Fruit fly (Drosophila melanogaster) whole organism, embryonic: ENCODE measurements around the gene Nulp1.

ENCODE experiments used
- Ada2b ChIP-seq: fragments of 200-800 bp; sonication (Bioruptor generic); IDR thresholded peaks from 2 replicates; pipeline ENCODE4 v1.3.6; 2022; ENCODE audit warnings: missing biosample characterization, missing genetic modification characterization
- CG10274 ChIP-seq: fragments of 200-800 bp; sonication (Bioruptor generic); optimal IDR thresholded peaks from 3 replicates; lab custom pipeline; 2017; ENCODE audit warnings: missing biosample characterization, mild to moderate bottlenecking, missing genetic modification characterization
- CG10366 ChIP-seq: fragments of 200-800 bp; sonication (Bioruptor generic); IDR thresholded peaks from 2 replicates; pipeline ENCODE4 v1.3.6; 2022; ENCODE audit warnings: missing biosample characterization, missing genetic modification characterization
- CG12104 ChIP-seq: fragments of 200-800 bp; sonication (Bioruptor generic); optimal IDR thresholded peaks from 3 replicates; lab custom pipeline; 2016; ENCODE audit warnings: missing biosample characterization, missing genetic modification characterization
- CG13123 ChIP-seq: fragments of 200-800 bp; sonication (Bioruptor generic); optimal IDR thresholded peaks from 2 replicates; lab custom pipeline; 2016; ENCODE audit warnings: missing biosample characterization, missing genetic modification characterization
- CG1647 ChIP-seq: fragments of 200-800 bp; sonication (Bioruptor generic); optimal IDR thresholded peaks from 3 replicates; lab custom pipeline; 2016; ENCODE audit warnings: missing biosample characterization, missing genetic modification characterization
- CG16813 ChIP-seq: fragments of 200-800 bp; sonication (Bioruptor generic); IDR thresholded peaks from 3 replicates; pipeline ENCODE4 v1.3.6; 2022; ENCODE audit warnings: missing biosample characterization, missing genetic modification characterization; ENCODE audit not compliant: partially characterized antibody
- CG17186 ChIP-seq: fragments of 200-800 bp; sonication (Bioruptor generic); optimal IDR thresholded peaks from 3 replicates; lab custom pipeline; 2017; ENCODE audit warnings: missing biosample characterization, missing genetic modification reagents, missing genetic modification characterization
- CG17361 ChIP-seq: fragments of 200-800 bp; sonication (Bioruptor generic); IDR thresholded peaks from 3 replicates; pipeline ENCODE4 v1.3.6; 2022; ENCODE audit warnings: missing biosample characterization, missing genetic modification characterization
- CG2678 ChIP-seq: fragments of 200-800 bp; sonication (Bioruptor generic); optimal IDR thresholded peaks from 3 replicates; lab custom pipeline; 2019; ENCODE audit warnings: missing biosample characterization, mild to moderate bottlenecking, missing genetic modification characterization, moderate library complexity
- CG3163 ChIP-seq: fragments of 200-800 bp; sonication (Bioruptor generic); optimal IDR thresholded peaks from 3 replicates; lab custom pipeline; 2016; ENCODE audit warnings: missing biosample characterization, missing genetic modification characterization
- CG32767 ChIP-seq: fragments of 200-800 bp; sonication (Bioruptor generic); IDR thresholded peaks from 2 replicates; pipeline ENCODE4 v1.3.6; 2022; ENCODE audit warnings: missing biosample characterization, missing genetic modification characterization
- CG33557 ChIP-seq: fragments of 200-800 bp; sonication (Bioruptor generic); optimal IDR thresholded peaks from 2 replicates; lab custom pipeline; 2019; ENCODE audit warnings: missing biosample characterization, mild to moderate bottlenecking, missing genetic modification characterization, moderate library complexity
- CG34422 ChIP-seq: fragments of 200-800 bp; sonication (Bioruptor generic); IDR thresholded peaks from 3 replicates; pipeline ENCODE4 v1.3.6; 2022; ENCODE audit warnings: missing biosample characterization, missing genetic modification characterization
- CG5953 ChIP-seq: fragments of 200-800 bp; sonication (Bioruptor generic); IDR thresholded peaks from 2 replicates; pipeline ENCODE4 v1.3.6; 2022; ENCODE audit warnings: missing biosample characterization, missing genetic modification characterization
- CG6272 ChIP-seq: fragments of 200-800 bp; sonication (Bioruptor generic); IDR thresholded peaks from 2 replicates; pipeline ENCODE4 v1.3.6; 2022; ENCODE audit warnings: missing biosample characterization, missing genetic modification characterization
- Deaf1 ChIP-seq: fragments of 200-800 bp; optimal IDR thresholded peaks from 3 replicates; lab custom pipeline; 2019; ENCODE audit warnings: missing biosample characterization, mild to moderate bottlenecking, missing genetic modification characterization, moderate library complexity
- Dip3 ChIP-seq: fragments of 200-800 bp; sonication (Bioruptor generic); optimal IDR thresholded peaks from 3 replicates; lab custom pipeline; 2016; ENCODE audit warnings: missing biosample characterization, missing genetic modification characterization
- Fer2 ChIP-seq: fragments of 200-800 bp; sonication (Bioruptor generic); optimal IDR thresholded peaks from 2 replicates; lab custom pipeline; 2018; ENCODE audit warnings: missing biosample characterization, mild to moderate bottlenecking, missing genetic modification characterization, moderate library complexity
- Gug ChIP-seq: fragments of 200-800 bp; sonication (Bioruptor generic); IDR thresholded peaks from 4 replicates; pipeline ENCODE4 v1.3.6; 2022; ENCODE audit warnings: missing biosample characterization, missing genetic modification characterization
- HLH3B ChIP-seq: fragments of 200-800 bp; sonication (Bioruptor generic); IDR thresholded peaks from 2 replicates; pipeline ENCODE4 v1.3.6; 2022; ENCODE audit warnings: missing biosample characterization, missing genetic modification characterization
- HmgD ChIP-seq: fragments of 200-800 bp; sonication (Bioruptor generic); optimal IDR thresholded peaks from 3 replicates; lab custom pipeline; 2016; ENCODE audit warnings: missing biosample characterization, missing genetic modification characterization
- Hmx ChIP-seq: fragments of 200-800 bp; sonication (Bioruptor generic); optimal IDR thresholded peaks from 2 replicates; lab custom pipeline; 2016; ENCODE audit warnings: missing biosample characterization, missing genetic modification characterization
- Hr78 ChIP-seq, 2 experiments: fragments of 200-800 bp in 1 of 2; fragments of >200 bp in 1 of 2; sonication (Bioruptor generic) in 1 of 2; optimal IDR thresholded peaks; 2 replicates each; lab custom pipeline; 2017 to 2019; ENCODE audit warnings: missing biosample characterization in 2 of 2, missing genetic modification characterization in 2 of 2, mild to moderate bottlenecking in 1 of 2, moderate library complexity in 1 of 2
- Optix ChIP-seq: fragments of 200-800 bp; sonication (Bioruptor generic); IDR thresholded peaks from 3 replicates; pipeline ENCODE4 v1.3.6; 2022; ENCODE audit warnings: missing biosample characterization, missing genetic modification characterization
- PHDP ChIP-seq: fragments of 200-800 bp; sonication (Bioruptor generic); optimal IDR thresholded peaks from 3 replicates; lab custom pipeline; 2018; ENCODE audit warnings: missing biosample characterization, mild to moderate bottlenecking, missing genetic modification characterization, moderate library complexity
- Rfx ChIP-seq: fragments of 200-800 bp; sonication (Bioruptor generic); IDR thresholded peaks from 2 replicates; pipeline ENCODE4 v1.3.6; 2022; ENCODE audit warnings: missing biosample characterization, missing genetic modification characterization
- Side ChIP-seq: fragments of 200-800 bp; sonication (Bioruptor generic); optimal IDR thresholded peaks from 2 replicates; lab custom pipeline; 2016; ENCODE audit warnings: missing biosample characterization, missing genetic modification characterization
- Usf ChIP-seq: fragments of 200-800 bp; sonication (Bioruptor generic); optimal IDR thresholded peaks from 2 replicates; lab custom pipeline; 2017; ENCODE audit warnings: missing genotype, missing biosample characterization, missing genetic modification characterization
- az2 ChIP-seq: fragments of 200-800 bp; sonication (Bioruptor generic); optimal IDR thresholded peaks from 3 replicates; lab custom pipeline; 2016; ENCODE audit warnings: missing biosample characterization, missing genetic modification characterization
- crc ChIP-seq: fragments of 200-800 bp; sonication (Bioruptor generic); optimal IDR thresholded peaks from 2 replicates; lab custom pipeline; 2016; ENCODE audit warnings: missing biosample characterization, missing genetic modification characterization
- croc ChIP-seq: fragments of 200-800 bp; sonication (Bioruptor generic); conservative IDR thresholded peaks from 3 replicates; pipeline ENCODE4 v1.3.6; 2022; ENCODE audit warnings: missing biosample characterization, missing genetic modification characterization
- cwo ChIP-seq: fragments of 200-800 bp; sonication (Bioruptor generic); optimal IDR thresholded peaks from 3 replicates; lab custom pipeline; 2017; ENCODE audit warnings: missing biosample characterization, missing genetic modification characterization, mild to moderate bottlenecking, moderate library complexity, missing genetic modification reagents
- disco-r ChIP-seq: fragments of 200-800 bp; sonication (Bioruptor generic); optimal IDR thresholded peaks from 2 replicates; lab custom pipeline; 2016; ENCODE audit warnings: missing biosample characterization, missing genetic modification characterization
- en ChIP-seq: fragments of 200-800 bp; sonication (Bioruptor generic); optimal IDR thresholded peaks from 2 replicates; lab custom pipeline; 2016; ENCODE audit warnings: missing biosample characterization, missing genetic modification characterization
- esg ChIP-seq: fragments of 200-800 bp; sonication (Bioruptor generic); conservative IDR thresholded peaks from 2 replicates; pipeline ENCODE4 v1.3.6; 2022; ENCODE audit warnings: missing biosample characterization, missing genetic modification characterization
- fd3F ChIP-seq: fragments of 200-800 bp; sonication (Bioruptor generic); optimal IDR thresholded peaks from 2 replicates; lab custom pipeline; 2018; ENCODE audit warnings: missing biosample characterization, mild to moderate bottlenecking, missing genetic modification characterization, moderate library complexity
- fd96Cb ChIP-seq: fragments of 200-800 bp; sonication (Bioruptor generic); optimal IDR thresholded peaks from 2 replicates; lab custom pipeline; 2018; ENCODE audit warnings: missing biosample characterization, mild to moderate bottlenecking, missing genetic modification characterization, moderate library complexity
- ftz-f1 ChIP-seq: fragments of 200-800 bp; sonication (Bioruptor generic); optimal IDR thresholded peaks from 2 replicates; lab custom pipeline; 2016; ENCODE audit warnings: missing biosample characterization, missing genetic modification characterization
- gro ChIP-seq: fragments of 200-800 bp; sonication (Bioruptor generic); optimal IDR thresholded peaks from 2 replicates; lab custom pipeline; 2016; ENCODE audit warnings: missing biosample characterization, missing genetic modification characterization
- ham ChIP-seq: fragments of 200-800 bp; sonication (Bioruptor generic); IDR thresholded peaks from 2 replicates; pipeline ENCODE4 v1.3.6; 2022; ENCODE audit warnings: missing biosample characterization, missing genetic modification characterization
- lbe ChIP-seq: fragments of 200-800 bp; sonication (Bioruptor generic); optimal IDR thresholded peaks from 2 replicates; lab custom pipeline; 2016; ENCODE audit warnings: missing biosample characterization, mild to moderate bottlenecking, missing genetic modification characterization
- luna ChIP-seq: fragments of 200-800 bp; sonication (Bioruptor generic); optimal IDR thresholded peaks from 2 replicates; lab custom pipeline; 2016; ENCODE audit warnings: missing biosample characterization, missing genetic modification characterization
- pita ChIP-seq: fragments of 200-800 bp; sonication (Bioruptor generic); optimal IDR thresholded peaks from 2 replicates; lab custom pipeline; 2017; ENCODE audit warnings: missing biosample characterization, mild to moderate bottlenecking, missing genetic modification characterization
- prd ChIP-seq, 3 experiments: fragments of >200 bp in 2 of 3; fragments of 200-800 bp in 1 of 3; sonication (Bioruptor generic) in 1 of 3; optimal IDR thresholded peaks in 2 of 3; IDR thresholded peaks in 1 of 3; 2 replicates in 2 of 3; 3 replicates in 1 of 3; pipeline versions ENCODE4 v1.3.6 to Lab custom; 2017 to 2022; ENCODE audit warnings: missing biosample characterization in 1 of 3, missing genetic modification characterization in 1 of 3
- repo ChIP-seq: fragments of 200-800 bp; sonication (Bioruptor generic); optimal IDR thresholded peaks from 2 replicates; lab custom pipeline; 2016; ENCODE audit warnings: missing biosample characterization, missing genetic modification characterization
- tna ChIP-seq: fragments of 200-800 bp; sonication (Bioruptor generic); IDR thresholded peaks from 2 replicates; pipeline ENCODE4 v1.3.6; 2022; ENCODE audit warnings: missing biosample characterization, missing genetic modification characterization; ENCODE audit not compliant: partially characterized antibody
- twi ChIP-seq: fragments of 200-800 bp; optimal IDR thresholded peaks from 2 replicates; lab custom pipeline; 2019; ENCODE audit warnings: missing biosample characterization, mild to moderate bottlenecking, missing genetic modification characterization, moderate library complexity
- wek ChIP-seq: fragments of 200-800 bp; sonication (Bioruptor generic); optimal IDR thresholded peaks from 3 replicates; lab custom pipeline; 2018; ENCODE audit warnings: missing biosample characterization, mild to moderate bottlenecking, missing genetic modification characterization, moderate library complexity
- z ChIP-seq: fragments of 200-800 bp; sonication (Bioruptor generic); IDR thresholded peaks from 3 replicates; pipeline ENCODE4 v1.3.6; 2022; ENCODE audit warnings: missing biosample characterization, missing genetic modification characterization

Gene Nulp1

dm6 chr3L:8127712-8128210 is 17.6 kb downstream of the Nulp1 start, which contains the start of the genes Cds and Uba2 (continued):
- TF ChIP-seq CG17361 (GFP tag; lab: Robert Waterston, UW): peak; percentile 94
- peak; percentile 55 for TF ChIP-seq HmgD (GFP tag; lab: Kevin White, UChicago)
- peak; percentile 86; the same call in 1 of the 2 replicates for TF ChIP-seq CG32767 (GFP tag; lab: Robert Waterston, UW)
- peak; percentile 91 for TF ChIP-seq lbe
- peak in 1 of 2 experiments; percentile 51 for TF ChIP-seq Hr78 (GFP tag; optimal IDR thresholded peaks at IDR 0.05; lab: Kevin White, UChicago)
- no peak for TF ChIP-seq Deaf1 (tag; lab: Kevin White, UChicago)
- peak; percentile 32 for TF ChIP-seq crc (GFP tag; lab: Kevin White, UChicago)
- no peak for TF ChIP-seq prd (optimal IDR thresholded peaks at IDR 0.05; lab: Kevin White, UChicago)
- peak; percentile 93 for TF ChIP-seq prd (GFP tag; IDR thresholded peaks at IDR 0.05; lab: Robert Waterston, UW)
- peak; percentile 74 for TF ChIP-seq Usf
- peak; percentile 66 for TF ChIP-seq ftz-f1 (GFP tag; lab: Kevin White, UChicago)
- peak; percentile 91 for TF ChIP-seq CG12104 (GFP tag; lab: Kevin White, UChicago)
- TF ChIP-seq CG5953 (GFP tag; lab: Robert Waterston, UW): no peak; the same call in 1 of the 2 replicates
- peak; percentile 79 for TF ChIP-seq CG17186
- TF ChIP-seq HLH3B (GFP tag; lab: Robert Waterston, UW): peak; percentile 86
- TF ChIP-seq Dip3 (GFP tag; lab: Kevin White, UChicago): peak; percentile 73
- TF ChIP-seq CG6272 (GFP tag; lab: Robert Waterston, UW): peak; percentile 92
- TF ChIP-seq tna (GFP tag; lab: Robert Waterston, UW): no peak
- TF ChIP-seq Hmx (GFP tag; lab: Kevin White, UChicago): peak; percentile 0
- TF ChIP-seq CG16813 (GFP tag; lab: Robert Waterston, UW): peak; percentile 39; the same call in 1 of the 3 replicates
- TF ChIP-seq repo: peak; percentile 64
- peak; percentile 82 for TF ChIP-seq twi (tag; lab: Kevin White, UChicago)
- TF ChIP-seq z: 0 out of 3 replicates have a peak, but pooled peaks have one; percentile 24
- TF ChIP-seq CG2678 (tag; lab: Kevin White, UChicago): peak; percentile 94
- peak; percentile 83 for TF ChIP-seq cwo (GFP tag; lab: Kevin White, UChicago)
- peak; percentile 82 for TF ChIP-seq wek (GFP tag; lab: Kevin White, UChicago)
- TF ChIP-seq CG10274: peak; percentile 66
- TF ChIP-seq pita (GFP tag; lab: Kevin White, UChicago): no peak
- peak; percentile 82 for TF ChIP-seq Gug (GFP tag; lab: Robert Waterston, UW)
- TF ChIP-seq Ada2b (GFP tag; lab: Robert Waterston, UW): peak; percentile 92
- TF ChIP-seq CG1647 (GFP tag; lab: Kevin White, UChicago): peak; percentile 54
- peak; percentile 69 for TF ChIP-seq Side (GFP tag; lab: Kevin White, UChicago)
- TF ChIP-seq CG33557 (GFP tag; lab: Kevin White, UChicago): peak; percentile 84
- TF ChIP-seq fd96Cb (tag; lab: Kevin White, UChicago): peak; percentile 87
- peak; percentile 92 for TF ChIP-seq az2 (GFP tag; lab: Kevin White, UChicago)
- TF ChIP-seq gro (GFP tag; lab: Kevin White, UChicago): peak; percentile 81
- TF ChIP-seq Rfx: peak; percentile 96
- TF ChIP-seq croc: peak; percentile 81
- peak; percentile 33 for TF ChIP-seq CG3163 (GFP tag; lab: Kevin White, UChicago)
- TF ChIP-seq CG10366 (GFP tag; lab: Robert Waterston, UW): peak; percentile 85
- TF ChIP-seq CG34422 (GFP tag; lab: Robert Waterston, UW): peak; percentile 94
- peak; percentile 23 for TF ChIP-seq disco-r (GFP tag; lab: Kevin White, UChicago)
- TF ChIP-seq CG13123 (GFP tag; lab: Kevin White, UChicago): peak; percentile 91
- TF ChIP-seq fd3F (GFP tag; lab: Kevin White, UChicago): peak; percentile 92
- TF ChIP-seq ham (GFP tag; lab: Robert Waterston, UW): peak; percentile 77
- TF ChIP-seq luna (GFP tag; lab: Kevin White, UChicago): peak; percentile 63
- peak; percentile 85 for TF ChIP-seq esg (GFP tag; lab: Robert Waterston, UW)
- TF ChIP-seq PHDP (tag; lab: Kevin White, UChicago): peak; percentile 95
- peak; percentile 95 for TF ChIP-seq Fer2 (tag; lab: Kevin White, UChicago)
- TF ChIP-seq en (GFP tag; lab: Kevin White, UChicago): no peak
- peak; percentile 81 for TF ChIP-seq Optix (GFP tag; lab: Robert Waterston, UW)
